ENCODE assay signal across 5 worm cellular contexts in the genomic region with DNA sequence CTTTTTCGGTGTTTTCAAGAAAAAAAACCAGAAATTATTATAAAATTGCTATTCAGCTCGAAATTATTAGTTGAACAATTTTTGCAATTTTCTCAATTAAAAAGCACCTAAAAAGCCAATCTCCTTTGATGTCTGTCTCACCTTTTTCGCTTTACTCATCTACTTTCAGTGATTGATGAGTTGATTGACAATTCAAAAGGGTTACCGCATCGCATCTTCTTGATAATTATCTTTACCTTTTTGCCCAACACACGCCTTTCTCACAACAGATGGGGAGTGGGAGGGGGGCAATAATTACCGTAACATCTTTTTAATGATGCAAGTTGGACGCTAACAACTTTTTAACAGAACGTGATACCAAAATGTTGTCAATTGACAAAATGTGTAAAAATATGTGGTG.
TF ChIP-seq lines count a peak whose summit lies in the region.

No protein-coding gene starts in this region.

TF ChIP-seq in whole organism, L1 larva, 84 proteins besides CTCF, POLR2A, EP300 and RAD21 (continues in another document):
- TF ChIP-seq mef-2 (tag; optimal IDR thresholded peaks at IDR 0.05; lab: Kevin White, UChicago) (no peak), nhr-71 (tag; optimal IDR thresholded peaks at IDR 0.05; lab: Kevin White, UChicago) (peak; percentile 2), mep-1 (tag; optimal IDR thresholded peaks at IDR 0.05; lab: Kevin White, UChicago) (peak; percentile 22), ztf-4 (tag; optimal IDR thresholded peaks at IDR 0.05; lab: Kevin White, UChicago) (no peak), lin-14 (GFP tag; optimal IDR thresholded peaks at IDR 0.05; lab: Kevin White, UChicago) (peak; percentile 40), F16B12.6 (tag; optimal IDR thresholded peaks at IDR 0.05; lab: Kevin White, UChicago) (no peak), ceh-82 (tag; optimal IDR thresholded peaks at IDR 0.05; lab: Kevin White, UChicago) (no peak), lin-35 (GFP tag; optimal IDR thresholded peaks at IDR 0.05; lab: Kevin White, UChicago) (no peak), Y116A8C.19 (tag; optimal IDR thresholded peaks at IDR 0.05; lab: Kevin White, UChicago; ENCODE audit: borderline replicate concordance) (no peak), efl-3 (GFP tag; optimal IDR thresholded peaks at IDR 0.05; lab: Kevin White, UChicago) (no peak), lir-3 (tag; optimal IDR thresholded peaks at IDR 0.05; lab: Kevin White, UChicago; ENCODE audit: poor library complexity) (no peak), unc-30 (tag; optimal IDR thresholded peaks at IDR 0.05; lab: Kevin White, UChicago) (no peak), lin-13 (GFP tag; optimal IDR thresholded peaks at IDR 0.05; lab: Kevin White, UChicago) (no peak), nhr-85 (tag; lab: Kevin White, UChicago) (peak; percentile 84), swsn-7 (tag; optimal IDR thresholded peaks at IDR 0.05; lab: Kevin White, UChicago) (no peak), ceh-8 (GFP tag; optimal IDR thresholded peaks at IDR 0.05; lab: Kevin White, UChicago) (no peak), ceh-63 (GFP tag; optimal IDR thresholded peaks at IDR 0.05; lab: Kevin White, UChicago) (no peak), C16A3.4 (tag; optimal IDR thresholded peaks at IDR 0.05; lab: Kevin White, UChicago) (no peak)

TF ChIP-seq in whole organism, L2 larva, 48 proteins besides CTCF, POLR2A, EP300 and RAD21:
- TF ChIP-seq ztf-1 (GFP tag; conservative IDR thresholded peaks at IDR 0.05; lab: Robert Waterston, UW), result no peak
- peak; percentile 18 for TF ChIP-seq nhr-25 (tag; optimal IDR thresholded peaks at IDR 0.05; lab: Kevin White, UChicago)
- TF ChIP-seq egl-27 (tag; optimal IDR thresholded peaks at IDR 0.05; lab: Kevin White, UChicago), result peak; percentile 12
- no peak for TF ChIP-seq nhr-12 (tag; optimal IDR thresholded peaks at IDR 0.05; lab: Kevin White, UChicago)
- no peak for TF ChIP-seq ztf-11 (tag; optimal IDR thresholded peaks at IDR 0.05; lab: Kevin White, UChicago)
- TF ChIP-seq ceh-16 (tag; optimal IDR thresholded peaks at IDR 0.05; lab: Kevin White, UChicago), result peak; percentile 82

TF ChIP-seq in whole organism, L3 larva, 47 proteins besides CTCF, POLR2A, EP300 and RAD21:
- TF ChIP-seq elt-3 (tag; optimal IDR thresholded peaks at IDR 0.05; lab: Kevin White, UChicago), result peak in 1 of 3 experiments; percentile 47
- TF ChIP-seq unc-62 (GFP tag; optimal IDR thresholded peaks at IDR 0.05; lab: Kevin White, UChicago), result peak; percentile 1
- no peak for TF ChIP-seq sea-2 (GFP tag; optimal IDR thresholded peaks at IDR 0.05; lab: Kevin White, UChicago)
- peak; percentile 44 for TF ChIP-seq nhr-25 (tag; optimal IDR thresholded peaks at IDR 0.05; lab: Kevin White, UChicago)
- TF ChIP-seq elt-1 (tag; optimal IDR thresholded peaks at IDR 0.05; lab: Kevin White, UChicago), result peak; percentile 68
TF ChIP-seq in whole organism, L3 larva: peak in this region for 4.

TF ChIP-seq in whole organism, mixed stage, embryonic, 35 proteins besides CTCF, POLR2A, EP300 and RAD21:
- TF ChIP-seq mab-5 (tag; optimal IDR thresholded peaks at IDR 0.05; lab: Kevin White, UChicago) (no peak), ceh-43 (GFP tag; optimal IDR thresholded peaks at IDR 0.05; lab: Kevin White, UChicago) (peak; percentile 50), hlh-1 (tag; optimal IDR thresholded peaks at IDR 0.05; lab: Kevin White, UChicago) (no peak), lin-32 (GFP tag; optimal IDR thresholded peaks at IDR 0.05; lab: Kevin White, UChicago) (no peak), unc-62 (GFP tag; optimal IDR thresholded peaks at IDR 0.05; lab: Kevin White, UChicago) (peak; percentile 56)
TF ChIP-seq in whole organism, mixed stage, embryonic: peak in this region for 2.

TF ChIP-seq in whole organism, young adult, 124 proteins besides CTCF, POLR2A, EP300 and RAD21:
- TF ChIP-seq ztf-22 (GFP tag; optimal IDR thresholded peaks at IDR 0.05; lab: Kevin White, UChicago) (no peak), unc-62 (GFP tag; optimal IDR thresholded peaks at IDR 0.05; lab: Kevin White, UChicago) (peak; percentile 93), nhr-80 (tag; optimal IDR thresholded peaks at IDR 0.05; lab: Kevin White, UChicago) (no peak), ztf-18 (tag; optimal IDR thresholded peaks at IDR 0.05; lab: Kevin White, UChicago) (no peak), T07F8.4 (tag; optimal IDR thresholded peaks at IDR 0.05; lab: Kevin White, UChicago) (no peak), snpc-3.4 (tag; optimal IDR thresholded peaks at IDR 0.05; lab: Kevin White, UChicago) (no peak)

Comparison
In these comparisons a context has a peak if more than half of its experiments do, and no peak if none do; other contexts are left out.
1. Of the 8 proteins assayed by ChIP-seq in both whole organism, young adult and whole organism, L1 larva: peak only in whole organism, young adult: unc-62; only in whole organism, L1 larva: none; in both: none; in neither: 7.